Worm (Caenorhabditis elegans) whole organism, late embryonic: Measurements from ENCODE around the gene fbxa-82.

Experiments used
- C38D4.7 ChIP-seq: fragments of 200-800 bp; sonication (Bioruptor generic); optimal IDR thresholded peaks from 2 replicates; lab custom pipeline; 2018; ENCODE audit warnings: mild to moderate bottlenecking, missing genetic modification characterization, moderate library complexity, missing compliant biosample characterization
- ceh-2 ChIP-seq: sonication (generic microtip); optimal IDR thresholded peaks from 2 replicates; lab custom pipeline; 2016; ENCODE audit warnings: missing genotype, missing genetic modification characterization, missing compliant biosample characterization
- ceh-30 ChIP-seq: fragments of 150-350 bp; optimal IDR thresholded peaks from 2 replicates; lab custom pipeline; 2014; ENCODE audit warnings: missing biosample characterization, missing genetic modification characterization
- fax-1 ChIP-seq: sonication (generic microtip); optimal IDR thresholded peaks from 2 replicates; lab custom pipeline; 2016; ENCODE audit warnings: missing genotype, missing genetic modification characterization, missing compliant biosample characterization
- fkh-10 ChIP-seq: fragments of 150-350 bp; optimal IDR thresholded peaks from 2 replicates; lab custom pipeline; 2014; ENCODE audit warnings: missing biosample characterization, missing genetic modification reagents, missing genetic modification characterization
- mec-3 ChIP-seq: sonication (generic microtip); optimal IDR thresholded peaks from 2 replicates; lab custom pipeline; 2016; ENCODE audit warnings: borderline replicate concordance, missing genetic modification characterization, missing compliant biosample characterization
- pax-1 ChIP-seq: fragments of 150-350 bp; optimal IDR thresholded peaks from 2 replicates; lab custom pipeline; 2014; ENCODE audit warnings: missing biosample characterization, missing genetic modification characterization
- sdc-2 ChIP-seq: sonication (generic microtip); optimal IDR thresholded peaks from 2 replicates; lab custom pipeline; 2016; ENCODE audit warnings: missing genotype, missing genetic modification characterization, missing compliant biosample characterization
- tbx-2 ChIP-seq: sonication (generic microtip); optimal IDR thresholded peaks from 2 replicates; lab custom pipeline; 2016; ENCODE audit warnings: missing genetic modification characterization, missing compliant biosample characterization

ce11 chrV:15060595-15060994 is 8.3 kb upstream of the fbxa-82 start:
- TF ChIP-seq mec-3 (tag; lab: Kevin White, UChicago), result no peak
- TF ChIP-seq tbx-2 (tag; lab: Kevin White, UChicago), result no peak
- TF ChIP-seq fax-1 (tag; lab: Kevin White, UChicago), result no peak
- TF ChIP-seq C38D4.7 (GFP tag; lab: Kevin White, UChicago), result no peak
- TF ChIP-seq ceh-30, result no peak
- TF ChIP-seq sdc-2 (tag; lab: Kevin White, UChicago), result no peak
- no peak for TF ChIP-seq pax-1 (tag; lab: Kevin White, UChicago)
- no peak for TF ChIP-seq fkh-10 (GFP tag; lab: Kevin White, UChicago)
- TF ChIP-seq ceh-2 (tag; lab: Kevin White, UChicago), result no peak
